Worm (Caenorhabditis elegans) whole organism, L3 larva: Measurements from ENCODE around the gene idpp-14.

Source experiments
- R02D3.7 ChIP-seq: fragments of 150-350 bp; optimal IDR thresholded peaks from 2 replicates; lab custom pipeline; 2014; ENCODE audit warnings: missing biosample characterization, missing genetic modification characterization
- ZK546.5 ChIP-seq: sonication (generic microtip); optimal IDR thresholded peaks from 2 replicates; lab custom pipeline; 2017; ENCODE audit warnings: missing biosample characterization, missing genetic modification characterization
- aly-2 ChIP-seq: fragments of 150-350 bp; optimal IDR thresholded peaks from 2 replicates; lab custom pipeline; 2014; ENCODE audit warnings: missing biosample characterization, missing genetic modification characterization
- ama-1 ChIP-seq: fragments of 150-350 bp; optimal IDR thresholded peaks from 2 replicates; lab custom pipeline; 2018
- ceh-16 ChIP-seq: sonication (generic microtip); optimal IDR thresholded peaks from 2 replicates; lab custom pipeline; 2017; ENCODE audit warnings: missing biosample characterization, missing genetic modification characterization
- ceh-28 ChIP-seq: fragments of 150-350 bp; optimal IDR thresholded peaks from 2 replicates; lab custom pipeline; 2014; ENCODE audit warnings: missing biosample characterization, missing genetic modification reagents, missing genetic modification characterization
- ceh-82 ChIP-seq: fragments of 150-350 bp; optimal IDR thresholded peaks from 2 replicates; lab custom pipeline; 2014; ENCODE audit warnings: missing biosample characterization, missing genetic modification characterization
- ceh-9 ChIP-seq: sonication (generic microtip); optimal IDR thresholded peaks from 2 replicates; lab custom pipeline; 2018; ENCODE audit warnings: missing biosample characterization, missing genetic modification characterization
- daf-12 ChIP-seq: fragments of 150-350 bp; optimal IDR thresholded peaks from 2 replicates; lab custom pipeline; 2014; ENCODE audit warnings: missing biosample characterization, missing genetic modification reagents, missing genetic modification characterization
- egl-27 ChIP-seq: sonication (generic microtip); optimal IDR thresholded peaks from 4 replicates; lab custom pipeline; 2017; ENCODE audit warnings: missing biosample characterization, missing genetic modification reagents, missing genetic modification characterization
- egl-5 ChIP-seq: fragments of 150-350 bp; optimal IDR thresholded peaks from 2 replicates; lab custom pipeline; 2017; ENCODE audit warnings: missing biosample characterization, missing genetic modification reagents, missing genetic modification characterization, inconsistent platforms
- elt-1 ChIP-seq: fragments of 150-350 bp; optimal IDR thresholded peaks from 2 replicates; lab custom pipeline; 2014; ENCODE audit warnings: missing biosample characterization, missing genetic modification characterization
- elt-2 ChIP-seq: sonication (generic microtip); optimal IDR thresholded peaks from 2 replicates; lab custom pipeline; 2016; ENCODE audit warnings: missing genetic modification reagents, mild to moderate bottlenecking, missing genetic modification characterization, missing compliant biosample characterization
- elt-3 ChIP-seq, 3 experiments: fragments of 150-350 bp in 1 of 3; sonication (generic microtip) in 2 of 3; optimal IDR thresholded peaks; 2 replicates in 2 of 3; 4 replicates in 1 of 3; lab custom pipeline; 2014 to 2017; ENCODE audit warnings: missing biosample characterization in 3 of 3, missing genetic modification characterization in 3 of 3
- eor-1 ChIP-seq, 2 experiments: fragments of 150-350 bp; optimal IDR thresholded peaks; 2 replicates each; lab custom pipeline; 2014 to 2018; ENCODE audit warnings: missing biosample characterization in 2 of 2, missing genetic modification characterization in 2 of 2
- fkh-10 ChIP-seq: sonication (generic microtip); optimal IDR thresholded peaks from 2 replicates; lab custom pipeline; 2017; ENCODE audit warnings: missing biosample characterization, missing genetic modification reagents, missing genetic modification characterization
- fkh-2 ChIP-seq: fragments of 150-350 bp; optimal IDR thresholded peaks from 2 replicates; lab custom pipeline; 2014; ENCODE audit warnings: missing biosample characterization, missing genetic modification reagents, missing genetic modification characterization
- fos-1 ChIP-seq: fragments of 150-350 bp; optimal IDR thresholded peaks from 2 replicates; lab custom pipeline; 2014; ENCODE audit warnings: missing biosample characterization, missing genetic modification characterization
- hmg-11 ChIP-seq: sonication (generic microtip); optimal IDR thresholded peaks from 2 replicates; lab custom pipeline; 2016; ENCODE audit warnings: missing genetic modification characterization, missing compliant biosample characterization
- jun-1 ChIP-seq: fragments of 150-350 bp; optimal IDR thresholded peaks from 2 replicates; lab custom pipeline; 2014; ENCODE audit warnings: missing biosample characterization, missing genetic modification reagents, missing genetic modification characterization
- lin-15B ChIP-seq: fragments of 150-350 bp; optimal IDR thresholded peaks from 2 replicates; lab custom pipeline; 2014; ENCODE audit warnings: missing biosample characterization, missing genetic modification characterization
- lin-39 ChIP-seq: fragments of 150-350 bp; optimal IDR thresholded peaks from 2 replicates; lab custom pipeline; 2018; ENCODE audit warnings: missing biosample characterization, missing genetic modification reagents, missing genetic modification characterization
- lsy-12 ChIP-seq: sonication (generic microtip); optimal IDR thresholded peaks from 2 replicates; lab custom pipeline; 2016; ENCODE audit warnings: mild to moderate bottlenecking, missing genetic modification characterization, missing compliant biosample characterization
- mml-1 ChIP-seq: fragments of 150-350 bp; sonication (generic microtip); optimal IDR thresholded peaks from 3 replicates; lab custom pipeline; 2014; ENCODE audit warnings: missing biosample characterization, missing genetic modification characterization
- nfya-1 ChIP-seq: sonication (generic microtip); optimal IDR thresholded peaks from 2 replicates; lab custom pipeline; 2017; ENCODE audit warnings: missing genetic modification characterization, mild to moderate bottlenecking, missing compliant biosample characterization, antibody characterized with exemption, moderate library complexity; ENCODE audit not compliant: insufficient read depth
- nhr-11 ChIP-seq: fragments of 150-350 bp; optimal IDR thresholded peaks from 2 replicates; lab custom pipeline; 2014; ENCODE audit warnings: missing biosample characterization, missing genetic modification characterization
- nhr-12 ChIP-seq: fragments of 150-350 bp; optimal IDR thresholded peaks from 2 replicates; lab custom pipeline; 2014; ENCODE audit warnings: missing biosample characterization, missing genetic modification characterization
- nhr-23 ChIP-seq: fragments of 150-350 bp; optimal IDR thresholded peaks from 2 replicates; lab custom pipeline; 2014; ENCODE audit warnings: missing biosample characterization, missing genetic modification reagents, missing genetic modification characterization
- nhr-237 ChIP-seq: fragments of 150-350 bp; optimal IDR thresholded peaks from 2 replicates; lab custom pipeline; 2014; ENCODE audit warnings: missing biosample characterization, missing genetic modification characterization
- nhr-25 ChIP-seq: sonication (generic microtip); optimal IDR thresholded peaks from 2 replicates; lab custom pipeline; 2017; ENCODE audit warnings: missing biosample characterization, missing genetic modification characterization
- nhr-28 ChIP-seq: fragments of 150-350 bp; optimal IDR thresholded peaks from 2 replicates; lab custom pipeline; 2014; ENCODE audit warnings: missing biosample characterization, missing genetic modification characterization
- nhr-43 ChIP-seq: sonication (generic microtip); optimal IDR thresholded peaks from 2 replicates; lab custom pipeline; 2016; ENCODE audit warnings: mild to moderate bottlenecking, missing genetic modification characterization, missing compliant biosample characterization; ENCODE audit not compliant: poor library complexity, severe bottlenecking
- nhr-67 ChIP-seq: fragments of 150-350 bp; optimal IDR thresholded peaks from 2 replicates; lab custom pipeline; 2014; ENCODE audit warnings: missing biosample characterization, missing genetic modification characterization
- nhr-76 ChIP-seq: fragments of 150-350 bp; sonication (generic microtip); optimal IDR thresholded peaks from 5 replicates; lab custom pipeline; 2014; ENCODE audit warnings: missing biosample characterization, missing genetic modification characterization
- nhr-77 ChIP-seq: fragments of 150-350 bp; optimal IDR thresholded peaks from 2 replicates; lab custom pipeline; 2014; ENCODE audit warnings: missing biosample characterization, missing genetic modification characterization
- pha-4 ChIP-seq: fragments of 150-350 bp; optimal IDR thresholded peaks from 2 replicates; lab custom pipeline; 2014; ENCODE audit warnings: missing biosample characterization, missing genetic modification reagents, missing genetic modification characterization
- pqm-1 ChIP-seq: fragments of 150-350 bp; optimal IDR thresholded peaks from 2 replicates; lab custom pipeline; 2017; ENCODE audit warnings: missing biosample characterization, missing genetic modification characterization, inconsistent platforms
- sea-2 ChIP-seq: fragments of 150-350 bp; sonication (generic microtip); optimal IDR thresholded peaks from 4 replicates; lab custom pipeline; 2014; ENCODE audit warnings: missing biosample characterization, missing genetic modification reagents, missing genetic modification characterization
- skn-1 ChIP-seq: fragments of 150-350 bp; optimal IDR thresholded peaks from 2 replicates; lab custom pipeline; 2014; ENCODE audit warnings: missing biosample characterization, missing genetic modification characterization
- snpc-4 ChIP-seq: fragments of 150-350 bp; optimal IDR thresholded peaks from 2 replicates; lab custom pipeline; 2014; ENCODE audit warnings: missing biosample characterization, missing genetic modification characterization
- tbx-2 ChIP-seq: sonication (generic microtip); optimal IDR thresholded peaks from 2 replicates; lab custom pipeline; 2016; ENCODE audit warnings: mild to moderate bottlenecking, missing genetic modification characterization, missing compliant biosample characterization
- unc-39 ChIP-seq: sonication (generic microtip); optimal IDR thresholded peaks from 4 replicates; lab custom pipeline; 2017; ENCODE audit warnings: missing biosample characterization, missing genetic modification characterization
- unc-62 ChIP-seq: fragments of 150-350 bp; sonication (generic microtip); optimal IDR thresholded peaks from 4 replicates; lab custom pipeline; 2014; ENCODE audit warnings: missing biosample characterization, missing genetic modification reagents, missing genetic modification characterization
- zag-1 ChIP-seq: fragments of 150-350 bp; optimal IDR thresholded peaks from 2 replicates; lab custom pipeline; 2014; ENCODE audit warnings: missing biosample characterization, missing genetic modification characterization
- ztf-11 ChIP-seq: fragments of 150-350 bp; optimal IDR thresholded peaks from 2 replicates; lab custom pipeline; 2014; ENCODE audit warnings: missing biosample characterization, missing genetic modification characterization
- ztf-4 ChIP-seq: fragments of 150-350 bp; optimal IDR thresholded peaks from 2 replicates; lab custom pipeline; 2014; ENCODE audit warnings: missing biosample characterization, missing genetic modification characterization

Gene idpp-14

ce11 chrX:16046379-16046778, 35.8 kb upstream of the idpp-14 start:
- TF ChIP-seq elt-3 (tag; optimal IDR thresholded peaks at IDR 0.05; lab: Kevin White, UChicago), result no peak
- TF ChIP-seq fos-1 (tag; lab: Kevin White, UChicago), result no peak
- TF ChIP-seq elt-2, result no peak
- no peak for TF ChIP-seq R02D3.7 (tag; lab: Kevin White, UChicago)
- peak; percentile 24 for TF ChIP-seq lin-39 (tag; lab: Kevin White, UChicago)
- no peak for TF ChIP-seq zag-1 (tag; lab: Kevin White, UChicago)
- no peak for TF ChIP-seq nhr-77

ce11 chrX:16049573-16049972, 32.6 kb upstream of the idpp-14 start, which contains the start of gene cpd-2:
TSS of gene cpd-2 (plus strand) at chrX:16049873.
- TF ChIP-seq lin-39 (tag; lab: Kevin White, UChicago) (peak; percentile 37), fkh-2 (tag; lab: Kevin White, UChicago) (no peak)

ce11 chrX:16055245-16055644, 26.9 kb upstream of the idpp-14 start, which contains the start of gene T27A8.7:
TSS of gene T27A8.7 (plus strand) at chrX:16055545.
- TF ChIP-seq nhr-67 (tag; lab: Kevin White, UChicago) (no peak), egl-5 (tag; lab: Kevin White, UChicago) (no peak), ztf-11 (tag; lab: Kevin White, UChicago) (no peak), jun-1 (tag; lab: Kevin White, UChicago) (no peak), zag-1 (tag; lab: Kevin White, UChicago) (no peak)

- TF ChIP-seq nhr-43 (tag; lab: Kevin White, UChicago) (peak; percentile 99), fkh-2 (tag; lab: Kevin White, UChicago) (peak; percentile 71), ztf-4 (tag; lab: Kevin White, UChicago) (peak; percentile 88), nhr-25 (tag; lab: Kevin White, UChicago) (peak; percentile 95), tbx-2 (peak; percentile 98), elt-2 (peak; percentile 79), nhr-28 (peak; percentile 89), pqm-1 (tag; lab: Kevin White, UChicago) (peak; percentile 83), nhr-67 (tag; lab: Kevin White, UChicago) (peak; percentile 74), nhr-77 (peak; percentile 97), egl-5 (tag; lab: Kevin White, UChicago) (peak; percentile 97), pha-4 (peak; percentile 98), eor-1 (tag; optimal IDR thresholded peaks at IDR 0.05; lab: Kevin White, UChicago) (peak in 1 of 2 experiments; percentile 85), jun-1 (tag; lab: Kevin White, UChicago) (peak; percentile 100), nhr-11 (tag; lab: Kevin White, UChicago) (peak; percentile 95), ama-1 (lab: Kevin White, UChicago) (peak; percentile 2), nhr-237 (peak; percentile 85), ceh-16 (tag; lab: Kevin White, UChicago) (peak; percentile 75), nhr-76 (tag; lab: Kevin White, UChicago) (peak; percentile 82), skn-1 (tag; lab: Kevin White, UChicago) (peak; percentile 97), sea-2 (GFP tag; lab: Kevin White, UChicago) (no peak), aly-2 (tag; lab: Kevin White, UChicago) (peak; percentile 92), unc-39 (tag; lab: Kevin White, UChicago) (no peak), nhr-12 (tag; lab: Kevin White, UChicago) (peak; percentile 40), egl-27 (tag; lab: Kevin White, UChicago) (peak; percentile 94), fkh-10 (GFP tag; lab: Kevin White, UChicago) (peak; percentile 98), snpc-4 (tag; lab: Kevin White, UChicago) (peak; percentile 96), ZK546.5 (tag; lab: Kevin White, UChicago) (peak; percentile 63), R02D3.7 (tag; lab: Kevin White, UChicago) (peak; percentile 93), lsy-12 (tag; lab: Kevin White, UChicago) (peak; percentile 92), daf-12 (tag; lab: Kevin White, UChicago) (peak; percentile 90), elt-3 (tag; optimal IDR thresholded peaks at IDR 0.05; lab: Kevin White, UChicago) (peak in 2 of 3 experiments; percentile 54 to 97), zag-1 (tag; lab: Kevin White, UChicago) (peak; percentile 92), unc-62 (GFP tag; lab: Kevin White, UChicago) (peak; percentile 87), nfya-1 (tag; lab: Kevin White, UChicago) (peak; percentile 95), elt-1 (tag; lab: Kevin White, UChicago) (peak; percentile 14), mml-1 (tag; lab: Kevin White, UChicago) (no peak), nhr-23 (tag; lab: Kevin White, UChicago) (peak; percentile 98), hmg-11 (peak; percentile 94), fos-1 (tag; lab: Kevin White, UChicago) (peak; percentile 91), ceh-28 (peak; percentile 99), lin-15B (tag; lab: Kevin White, UChicago) (peak; percentile 31), ztf-11 (tag; lab: Kevin White, UChicago) (peak; percentile 50), ceh-9 (tag; lab: Kevin White, UChicago) (no peak), ceh-82 (tag; lab: Kevin White, UChicago) (peak; percentile 98)
These were observed 25.7 kb upstream of the idpp-14 start for ce11 chrX:16056404-16056803.
